Fruit fly (Drosophila melanogaster) Kc167 (cell line): ENCODE data around the gene CG43134.

ENCODE experiments used
- Myc ChIP-seq: fragments of >200 bp; optimal IDR thresholded peaks from 2 replicates; lab custom pipeline; 2017; ENCODE audit warnings: missing external identifiers
- h ChIP-seq: fragments of >200 bp; optimal IDR thresholded peaks from 3 replicates; lab custom pipeline; 2018; ENCODE audit warnings: missing external identifiers
- psq ChIP-seq: fragments of >200 bp; optimal IDR thresholded peaks from 2 replicates; lab custom pipeline; 2017; ENCODE audit warnings: missing external identifiers
- ttk ChIP-seq: sonication (Bioruptor generic); optimal IDR thresholded peaks from 2 replicates; lab custom pipeline; 2017; ENCODE audit warnings: missing external identifiers

DNA sequence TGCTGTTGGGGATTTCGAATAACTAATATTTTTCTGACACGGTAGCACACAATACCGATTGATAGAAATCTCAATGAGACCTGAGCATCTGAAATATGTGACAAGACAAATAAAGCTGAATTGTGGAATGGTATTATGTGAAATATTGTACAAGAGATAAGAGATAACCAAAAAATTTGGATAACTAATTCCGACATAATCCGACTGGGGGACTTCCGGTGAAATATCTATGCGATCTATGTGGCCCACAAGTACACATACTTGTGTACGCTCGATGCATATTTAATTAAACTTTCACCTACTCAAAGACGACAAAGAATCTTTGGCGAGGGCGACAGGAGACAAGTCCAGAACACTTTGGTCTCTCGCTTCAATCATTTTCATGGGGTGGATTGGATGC, 5.6 kb downstream of the CG43134 start, which contains the start of gene CG15576:
- TF ChIP-seq ttk (lab: Kevin White, UChicago) = no peak
- TF ChIP-seq psq = no peak
- no peak for TF ChIP-seq h
- TF ChIP-seq Myc = no peak
